Fruit fly (Drosophila melanogaster): ENCODE results near the gene mth.

- TF ChIP-seq psq (optimal IDR thresholded peaks at IDR 0.05) (no peak), Myc (optimal IDR thresholded peaks at IDR 0.05) (no peak)
Observed at dm6 chr3L:342839-343238, 3.9 kb downstream of the mth start, which contains the start of gene mthl10.

Data from Kc167 (cell line).